Worm (Caenorhabditis elegans) whole organism, early embryonic: ENCODE data around the gene chat-1.

ENCODE experiments used
- B0310.2 ChIP-seq: sonication (generic microtip); optimal IDR thresholded peaks from 2 replicates; lab custom pipeline; 2016; ENCODE audit warnings: mild to moderate bottlenecking, missing genetic modification characterization, missing compliant biosample characterization
- F13C5.2 ChIP-seq: sonication (generic microtip); optimal IDR thresholded peaks from 2 replicates; lab custom pipeline; 2017; ENCODE audit warnings: mild to moderate bottlenecking, missing genetic modification characterization, inconsistent platforms, missing compliant biosample characterization
- aly-1 ChIP-seq: sonication (generic microtip); optimal IDR thresholded peaks from 2 replicates; lab custom pipeline; 2016; ENCODE audit warnings: missing genetic modification characterization, missing compliant biosample characterization
- ama-1 ChIP-seq: fragments of 150-350 bp; optimal IDR thresholded peaks from 2 replicates; lab custom pipeline; 2014
- ceh-13 ChIP-seq: fragments of 200-800 bp; sonication (Bioruptor generic); optimal IDR thresholded peaks from 2 replicates; lab custom pipeline; 2018; ENCODE audit warnings: mild to moderate bottlenecking, missing genetic modification characterization, missing compliant biosample characterization
- ceh-36 ChIP-seq: sonication (generic microtip); optimal IDR thresholded peaks from 2 replicates; lab custom pipeline; 2016; ENCODE audit warnings: missing genetic modification characterization, inconsistent platforms, missing compliant biosample characterization
- ets-7 ChIP-seq: sonication (generic microtip); optimal IDR thresholded peaks from 2 replicates; lab custom pipeline; 2016; ENCODE audit warnings: missing genotype, missing genetic modification characterization, missing compliant biosample characterization
- flt-1 ChIP-seq: fragments of 200-800 bp; sonication (Bioruptor generic); IDR thresholded peaks from 2 replicates; pipeline ENCODE4 v1.3.6; 2022; ENCODE audit warnings: missing genetic modification characterization, missing compliant biosample characterization
- hmbx-1 ChIP-seq: sonication (generic microtip); optimal IDR thresholded peaks from 2 replicates; lab custom pipeline; 2016; ENCODE audit warnings: mild to moderate bottlenecking, missing genetic modification characterization, missing compliant biosample characterization
- hmg-4 ChIP-seq: fragments of 200-800 bp; sonication (Bioruptor generic); optimal IDR thresholded peaks from 2 replicates; lab custom pipeline; 2018; ENCODE audit warnings: mild to moderate bottlenecking, missing genetic modification characterization, missing compliant biosample characterization
- hnd-1 ChIP-seq: sonication (generic microtip); optimal IDR thresholded peaks from 2 replicates; lab custom pipeline; 2016; ENCODE audit warnings: missing genetic modification characterization, missing compliant biosample characterization
- pes-1 ChIP-seq: fragments of 200-800 bp; sonication (Bioruptor generic); IDR thresholded peaks from 2 replicates; pipeline ENCODE4 v1.3.6; 2022; ENCODE audit warnings: missing genetic modification reagents, missing genetic modification characterization, missing compliant biosample characterization
- scrt-1 ChIP-seq: fragments of 200-800 bp; sonication (Bioruptor generic); IDR thresholded peaks from 2 replicates; pipeline ENCODE4 v1.3.6; 2022; ENCODE audit warnings: missing genetic modification characterization, missing compliant biosample characterization
- sea-1 ChIP-seq: fragments of 200-800 bp; sonication (Bioruptor generic); conservative IDR thresholded peaks from 2 replicates; pipeline ENCODE4 v1.3.6; 2022; ENCODE audit warnings: missing genetic modification characterization, missing compliant biosample characterization
- tbx-11 ChIP-seq: fragments of 200-800 bp; sonication (Bioruptor generic); IDR thresholded peaks from 2 replicates; pipeline ENCODE4 v1.3.6; 2022; ENCODE audit warnings: missing genetic modification characterization, missing compliant biosample characterization
- tbx-37 ChIP-seq: fragments of 200-800 bp; sonication (Bioruptor generic); conservative IDR thresholded peaks from 2 replicates; pipeline ENCODE4 v1.3.6; 2022; ENCODE audit warnings: missing genetic modification reagents, missing genetic modification characterization, missing compliant biosample characterization
- tra-4 ChIP-seq: sonication (generic microtip); optimal IDR thresholded peaks from 2 replicates; lab custom pipeline; 2017; ENCODE audit warnings: missing genetic modification characterization, missing compliant biosample characterization

chat-1 gene

ce11 chrIV:4470885-4471772 is 24.0 kb downstream of the chat-1 start:
- no peak for TF ChIP-seq tra-4 (tag; lab: Kevin White, UChicago)
- TF ChIP-seq tbx-11 = no peak
- TF ChIP-seq hmbx-1 (tag; lab: Kevin White, UChicago) = no peak
- no peak for TF ChIP-seq tbx-37 (GFP tag; lab: Robert Waterston, UW)
- TF ChIP-seq ama-1 (lab: Kevin White, UChicago) = no peak
- TF ChIP-seq ceh-36 (tag; lab: Kevin White, UChicago) = no peak
- no peak for TF ChIP-seq sea-1 (GFP tag; lab: Robert Waterston, UW)
- TF ChIP-seq hmg-4 (GFP tag; lab: Kevin White, UChicago) = no peak
- TF ChIP-seq hnd-1 = no peak
- TF ChIP-seq aly-1 (tag; lab: Kevin White, UChicago) = no peak
- no peak for TF ChIP-seq pes-1 (GFP tag; lab: Robert Waterston, UW)
- TF ChIP-seq ceh-13 (GFP tag; lab: Kevin White, UChicago) = no peak
- no peak for TF ChIP-seq B0310.2 (tag; lab: Kevin White, UChicago)

DNA sequence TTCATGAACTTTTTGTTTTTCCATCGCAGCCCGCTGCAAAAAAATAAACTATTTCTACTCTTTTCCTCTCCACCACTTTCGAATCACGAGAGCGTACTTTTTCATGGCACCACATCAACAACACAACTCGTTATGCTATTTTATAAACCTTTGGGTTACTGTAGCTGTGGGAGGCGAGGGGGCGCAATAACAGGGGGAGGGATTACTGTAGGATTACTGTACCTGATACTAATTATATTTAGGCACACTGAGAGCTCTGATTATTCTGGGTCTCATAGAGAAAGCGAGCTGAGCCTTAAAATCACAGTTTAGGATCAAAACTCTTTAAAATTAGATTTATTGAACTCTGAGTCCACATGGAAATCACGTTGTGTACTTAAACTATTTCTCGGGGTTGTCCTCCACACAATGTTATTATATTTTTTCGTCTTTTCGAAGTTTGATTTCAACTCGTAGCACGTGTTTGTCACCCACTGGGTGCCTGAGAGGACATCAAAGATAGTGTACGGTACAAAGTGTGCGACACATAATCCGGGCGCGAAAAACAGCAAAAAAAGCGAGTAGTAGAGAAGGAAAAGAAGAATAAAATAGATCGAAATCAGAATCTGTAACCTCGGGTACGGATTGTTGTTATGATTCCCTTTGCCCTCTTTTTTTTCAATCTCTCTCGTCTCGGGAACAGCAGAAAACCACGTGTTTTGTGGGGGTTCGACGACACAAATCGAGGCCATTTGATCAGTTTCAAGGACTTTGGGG is 25.5 kb downstream of the chat-1 start:
- no peak for TF ChIP-seq ama-1 (lab: Kevin White, UChicago)
- no peak for TF ChIP-seq flt-1
- TF ChIP-seq scrt-1 (GFP tag; lab: Robert Waterston, UW) = no peak
- no peak for TF ChIP-seq hnd-1
- TF ChIP-seq ceh-13 (GFP tag; lab: Kevin White, UChicago) = no peak
- no peak for TF ChIP-seq tra-4 (tag; lab: Kevin White, UChicago)
- no peak for TF ChIP-seq ceh-36 (tag; lab: Kevin White, UChicago)
- no peak for TF ChIP-seq hmbx-1 (tag; lab: Kevin White, UChicago)
- TF ChIP-seq F13C5.2 (tag; lab: Kevin White, UChicago) = no peak
- TF ChIP-seq pes-1 (GFP tag; lab: Robert Waterston, UW) = no peak
- TF ChIP-seq B0310.2 (tag; lab: Kevin White, UChicago) = no peak
- no peak for TF ChIP-seq hmg-4 (GFP tag; lab: Kevin White, UChicago)
- no peak for TF ChIP-seq tbx-11
- TF ChIP-seq sea-1 (GFP tag; lab: Robert Waterston, UW) = no peak
- no peak for TF ChIP-seq tbx-37 (GFP tag; lab: Robert Waterston, UW)
- TF ChIP-seq ets-7 (tag; lab: Kevin White, UChicago) = no peak
- TF ChIP-seq aly-1 (tag; lab: Kevin White, UChicago) = no peak

- no peak for TF ChIP-seq ceh-36 (tag; lab: Kevin White, UChicago)
- TF ChIP-seq hmg-4 (GFP tag; lab: Kevin White, UChicago) = no peak
- no peak for TF ChIP-seq ceh-13 (GFP tag; lab: Kevin White, UChicago)
- no peak for TF ChIP-seq pes-1 (GFP tag; lab: Robert Waterston, UW)
Observed at ce11 chrIV:4473767-4474166, 26.6 kb downstream of the chat-1 start.

DNA sequence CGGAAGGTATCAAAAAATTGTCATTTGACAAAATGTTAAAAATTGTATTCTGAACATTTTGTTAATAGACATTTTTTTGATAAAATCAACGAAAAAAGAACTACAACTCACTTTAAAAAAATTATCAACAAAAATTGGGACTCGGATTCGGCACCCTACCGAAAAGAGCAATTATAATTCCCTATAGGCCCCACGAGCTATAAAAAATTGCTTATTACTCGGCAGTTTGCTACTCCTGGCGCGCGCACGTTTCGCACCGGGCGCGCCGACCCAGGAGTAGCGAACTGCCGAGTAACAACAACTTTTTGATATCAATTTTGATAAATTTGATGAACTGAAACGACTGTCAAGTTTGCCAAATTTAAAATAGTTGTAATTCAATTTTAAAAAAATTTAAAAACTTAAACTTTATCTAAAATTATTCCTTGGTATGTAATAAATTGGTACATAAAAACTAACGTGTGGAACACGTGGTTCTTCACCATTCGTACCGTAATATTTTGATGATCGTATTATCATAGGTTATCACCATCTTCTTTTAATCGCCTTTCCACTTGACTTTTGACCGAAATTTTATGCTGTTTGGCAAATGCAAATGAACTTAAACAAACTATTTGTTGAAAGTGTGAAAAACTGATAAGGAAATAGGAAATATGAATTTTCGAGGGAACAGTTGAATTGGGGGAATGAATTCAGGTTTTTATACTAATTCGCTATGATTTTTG is 28.4 kb downstream of the chat-1 start:
- TF ChIP-seq tra-4 (tag; lab: Kevin White, UChicago) = no peak
- TF ChIP-seq tbx-11 = no peak
- no peak for TF ChIP-seq flt-1
- TF ChIP-seq scrt-1 (GFP tag; lab: Robert Waterston, UW) = no peak
- no peak for TF ChIP-seq ama-1 (lab: Kevin White, UChicago)
- no peak for TF ChIP-seq hmbx-1 (tag; lab: Kevin White, UChicago)

DNA sequence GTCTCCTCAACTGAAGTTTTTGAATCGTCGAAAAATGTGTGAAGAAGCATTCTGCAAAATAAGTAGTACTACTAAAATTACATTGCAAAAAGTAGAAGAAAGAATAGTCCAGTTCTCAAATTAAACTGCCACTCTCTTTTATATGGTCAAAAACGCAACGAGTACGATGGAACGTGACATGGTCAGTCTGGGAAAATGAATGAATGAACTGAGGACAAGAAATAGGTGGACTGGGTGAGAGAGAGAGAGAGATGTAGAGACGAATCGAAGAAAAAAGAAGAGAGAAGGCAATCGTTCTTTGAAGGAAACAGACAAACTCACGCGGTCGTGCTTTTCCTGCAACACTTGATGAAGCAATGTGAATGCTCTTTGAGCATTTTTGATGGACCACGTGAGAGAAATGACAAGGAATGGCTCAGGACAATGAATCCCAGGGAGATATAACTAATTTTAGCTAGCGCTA is 29.9 kb downstream of the chat-1 start, which contains the start of gene M01H9.3:
TSS of gene M01H9.3 (minus strand) at position 51 of the 463 bp plus-strand sequence.
- no peak for TF ChIP-seq tra-4 (tag; lab: Kevin White, UChicago)
- TF ChIP-seq ama-1 (lab: Kevin White, UChicago) = no peak
- no peak for TF ChIP-seq aly-1 (tag; lab: Kevin White, UChicago)
- TF ChIP-seq B0310.2 (tag; lab: Kevin White, UChicago) = no peak
- no peak for TF ChIP-seq ceh-36 (tag; lab: Kevin White, UChicago)
- no peak for TF ChIP-seq tbx-37 (GFP tag; lab: Robert Waterston, UW)
- no peak for TF ChIP-seq hnd-1
- TF ChIP-seq ceh-13 (GFP tag; lab: Kevin White, UChicago) = no peak
- no peak for TF ChIP-seq ets-7 (tag; lab: Kevin White, UChicago)
- TF ChIP-seq tbx-11 = no peak
- no peak for TF ChIP-seq pes-1 (GFP tag; lab: Robert Waterston, UW)
- no peak for TF ChIP-seq scrt-1 (GFP tag; lab: Robert Waterston, UW)
- no peak for TF ChIP-seq flt-1
- no peak for TF ChIP-seq hmg-4 (GFP tag; lab: Kevin White, UChicago)
- no peak for TF ChIP-seq sea-1 (GFP tag; lab: Robert Waterston, UW)
- TF ChIP-seq F13C5.2 (tag; lab: Kevin White, UChicago) = no peak

ce11 chrIV:4478612-4479011 is 31.5 kb downstream of the chat-1 start:
- TF ChIP-seq tbx-11 (no peak), hnd-1 (no peak), sea-1 (GFP tag; lab: Robert Waterston, UW) (no peak), hmg-4 (GFP tag; lab: Kevin White, UChicago) (no peak), pes-1 (GFP tag; lab: Robert Waterston, UW) (no peak), ceh-36 (tag; lab: Kevin White, UChicago) (no peak), flt-1 (no peak), aly-1 (tag; lab: Kevin White, UChicago) (no peak), B0310.2 (tag; lab: Kevin White, UChicago) (no peak), hmbx-1 (tag; lab: Kevin White, UChicago) (no peak), F13C5.2 (tag; lab: Kevin White, UChicago) (no peak), ama-1 (lab: Kevin White, UChicago) (no peak), ceh-13 (GFP tag; lab: Kevin White, UChicago) (no peak), tbx-37 (GFP tag; lab: Robert Waterston, UW) (no peak), scrt-1 (GFP tag; lab: Robert Waterston, UW) (no peak), tra-4 (tag; lab: Kevin White, UChicago) (no peak), ets-7 (tag; lab: Kevin White, UChicago) (no peak)
